Fruit fly (Drosophila melanogaster): ENCODE measurements around the gene CG4935.

The CG4935 gene

DNA sequence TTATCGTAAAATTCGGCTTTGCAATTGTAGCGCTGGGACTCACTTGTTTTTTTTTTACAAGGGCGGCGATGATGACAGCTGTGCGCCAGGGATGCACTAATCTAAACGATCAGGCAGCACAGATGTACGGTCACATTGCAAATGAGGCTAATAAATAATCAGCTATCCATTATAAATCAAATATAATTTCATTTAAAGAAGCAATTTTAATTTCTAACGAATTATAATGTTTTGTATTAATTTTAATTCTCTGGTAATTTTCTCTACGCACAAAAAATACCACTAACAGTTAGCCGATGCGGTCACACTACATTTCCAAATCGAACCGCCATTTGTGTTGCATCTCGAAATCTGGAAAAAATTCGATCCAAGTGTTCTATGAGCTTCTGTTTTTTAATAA lies 48.7 kb downstream of the CG4935 start, which contains the start of the genes cni and fzy (continued):
- TF ChIP-seq CoRest (tag; optimal IDR thresholded peaks at IDR 0.05): peak; percentile 49
- no peak for TF ChIP-seq BtbVII (GFP tag; optimal IDR thresholded peaks at IDR 0.05)
- no peak for TF ChIP-seq Doc2 (GFP tag; IDR thresholded peaks at IDR 0.05)
- TF ChIP-seq nom (GFP tag; optimal IDR thresholded peaks at IDR 0.05): no peak
- no peak for TF ChIP-seq CG3838 (GFP tag; optimal IDR thresholded peaks at IDR 0.05)
- TF ChIP-seq Dad (GFP tag; optimal IDR thresholded peaks at IDR 0.05): no peak
- TF ChIP-seq CG2129 (GFP tag; IDR thresholded peaks at IDR 0.05; ENCODE audit: partially characterized antibody): no peak
- no peak for TF ChIP-seq CG12104 (GFP tag; optimal IDR thresholded peaks at IDR 0.05)
- no peak for TF ChIP-seq CG17328 (GFP tag; IDR thresholded peaks at IDR 0.05)
- no peak for TF ChIP-seq ac (GFP tag; optimal IDR thresholded peaks at IDR 0.05)
- no peak for TF ChIP-seq CG9437 (GFP tag; optimal IDR thresholded peaks at IDR 0.05)
- TF ChIP-seq klu (GFP tag; IDR thresholded peaks at IDR 0.05): no peak
- TF ChIP-seq CG34224 (GFP tag; IDR thresholded peaks at IDR 0.05; ENCODE audit: partially characterized antibody): no peak
- no peak for TF ChIP-seq oc (tag; optimal IDR thresholded peaks at IDR 0.05)
- no peak for TF ChIP-seq nau (GFP tag; optimal IDR thresholded peaks at IDR 0.05)
- TF ChIP-seq wek (GFP tag; optimal IDR thresholded peaks at IDR 0.05): no peak
- peak; percentile 92 for TF ChIP-seq pzg (GFP tag; optimal IDR thresholded peaks at IDR 0.05)
- no peak for TF ChIP-seq ara (GFP tag; IDR thresholded peaks at IDR 0.05)
- TF ChIP-seq wdn (GFP tag; IDR thresholded peaks at IDR 0.05): no peak
- no peak for TF ChIP-seq tap (tag; optimal IDR thresholded peaks at IDR 0.05)
- TF ChIP-seq Fer2 (tag; optimal IDR thresholded peaks at IDR 0.05): no peak
- peak; percentile 85 for TF ChIP-seq CG14710 (tag; optimal IDR thresholded peaks at IDR 0.05)
- TF ChIP-seq Hand (GFP tag; optimal IDR thresholded peaks at IDR 0.05): no peak
- TF ChIP-seq C15 (GFP tag; IDR thresholded peaks at IDR 0.05): no peak
- TF ChIP-seq CG2875 (GFP tag; optimal IDR thresholded peaks at IDR 0.05): no peak
- no peak for TF ChIP-seq ham (GFP tag; IDR thresholded peaks at IDR 0.05)
- TF ChIP-seq CG9609 (GFP tag; optimal IDR thresholded peaks at IDR 0.05): no peak
- no peak for TF ChIP-seq Nf-YA (GFP tag; IDR thresholded peaks at IDR 0.05)
- peak; percentile 34 for TF ChIP-seq ind (GFP tag; optimal IDR thresholded peaks at IDR 0.05)
- no peak for TF ChIP-seq CG1529 (GFP tag; optimal IDR thresholded peaks at IDR 0.05)
- peak; percentile 88 for TF ChIP-seq CG2116 (GFP tag; optimal IDR thresholded peaks at IDR 0.05)
- TF ChIP-seq eve (GFP tag; optimal IDR thresholded peaks at IDR 0.05): no peak
- no peak for TF ChIP-seq Gug (GFP tag; IDR thresholded peaks at IDR 0.05)
- TF ChIP-seq sens (GFP tag): peak; percentile 82
- TF ChIP-seq row (GFP tag; IDR thresholded peaks at IDR 0.05): peak; percentile 36; the same call in 1 of the 3 replicates
- TF ChIP-seq gfzf (GFP tag; optimal IDR thresholded peaks at IDR 0.05): peak; percentile 80
- no peak for TF ChIP-seq Atf-2 (GFP tag; optimal IDR thresholded peaks at IDR 0.05)
- no peak for TF ChIP-seq Dip3 (GFP tag; optimal IDR thresholded peaks at IDR 0.05)
- TF ChIP-seq ase (GFP tag; IDR thresholded peaks at IDR 0.05): no peak
- no peak for TF ChIP-seq Antp (GFP tag; optimal IDR thresholded peaks at IDR 0.05)
- TF ChIP-seq kni (GFP tag; optimal IDR thresholded peaks at IDR 0.05): no peak
- no peak for TF ChIP-seq cad (GFP tag; optimal IDR thresholded peaks at IDR 0.05)
- peak; percentile 70 for TF ChIP-seq CG4617 (GFP tag; optimal IDR thresholded peaks at IDR 0.05; ENCODE audit: borderline replicate concordance)
- TF ChIP-seq H15 (GFP tag; IDR thresholded peaks at IDR 0.05): no peak
- no peak for TF ChIP-seq CG17912 (GFP tag; optimal IDR thresholded peaks at IDR 0.05)
- no peak for TF ChIP-seq z (GFP tag; IDR thresholded peaks at IDR 0.05)
- no peak for TF ChIP-seq slp2 (GFP tag; optimal IDR thresholded peaks at IDR 0.05)
- TF ChIP-seq D19B (GFP tag; optimal IDR thresholded peaks at IDR 0.05): no peak
- TF ChIP-seq CG2202 (tag; optimal IDR thresholded peaks at IDR 0.05): no peak
- TF ChIP-seq Lim3 (GFP tag; IDR thresholded peaks at IDR 0.05): no peak
- no peak for TF ChIP-seq Myb (GFP tag; optimal IDR thresholded peaks at IDR 0.05)
- no peak for TF ChIP-seq pnt (GFP tag; optimal IDR thresholded peaks at IDR 0.05)
- TF ChIP-seq aop (GFP tag; IDR thresholded peaks at IDR 0.05): no peak
